Worm (Caenorhabditis elegans) whole organism, early embryonic: ENCODE results near the gene cal-1.
A peak's percentile ranks its signal among the peaks of the same experiment; 100 is the strongest.

Source experiments
- B0310.2 ChIP-seq: sonication (generic microtip); optimal IDR thresholded peaks from 2 replicates; lab custom pipeline; 2016; ENCODE audit warnings: mild to moderate bottlenecking, missing genetic modification characterization, missing compliant biosample characterization
- F13C5.2 ChIP-seq: sonication (generic microtip); optimal IDR thresholded peaks from 2 replicates; lab custom pipeline; 2017; ENCODE audit warnings: mild to moderate bottlenecking, missing genetic modification characterization, inconsistent platforms, missing compliant biosample characterization
- aly-1 ChIP-seq: sonication (generic microtip); optimal IDR thresholded peaks from 2 replicates; lab custom pipeline; 2016; ENCODE audit warnings: missing genetic modification characterization, missing compliant biosample characterization
- ama-1 ChIP-seq: fragments of 150-350 bp; optimal IDR thresholded peaks from 2 replicates; lab custom pipeline; 2014
- ceh-13 ChIP-seq: fragments of 200-800 bp; sonication (Bioruptor generic); optimal IDR thresholded peaks from 2 replicates; lab custom pipeline; 2018; ENCODE audit warnings: mild to moderate bottlenecking, missing genetic modification characterization, missing compliant biosample characterization
- ceh-36 ChIP-seq: sonication (generic microtip); optimal IDR thresholded peaks from 2 replicates; lab custom pipeline; 2016; ENCODE audit warnings: missing genetic modification characterization, inconsistent platforms, missing compliant biosample characterization
- ets-7 ChIP-seq: sonication (generic microtip); optimal IDR thresholded peaks from 2 replicates; lab custom pipeline; 2016; ENCODE audit warnings: missing genotype, missing genetic modification characterization, missing compliant biosample characterization
- flt-1 ChIP-seq: fragments of 200-800 bp; sonication (Bioruptor generic); IDR thresholded peaks from 2 replicates; pipeline ENCODE4 v1.3.6; 2022; ENCODE audit warnings: missing genetic modification characterization, missing compliant biosample characterization
- hmbx-1 ChIP-seq: sonication (generic microtip); optimal IDR thresholded peaks from 2 replicates; lab custom pipeline; 2016; ENCODE audit warnings: mild to moderate bottlenecking, missing genetic modification characterization, missing compliant biosample characterization
- hmg-4 ChIP-seq: fragments of 200-800 bp; sonication (Bioruptor generic); optimal IDR thresholded peaks from 2 replicates; lab custom pipeline; 2018; ENCODE audit warnings: mild to moderate bottlenecking, missing genetic modification characterization, missing compliant biosample characterization
- hnd-1 ChIP-seq: sonication (generic microtip); optimal IDR thresholded peaks from 2 replicates; lab custom pipeline; 2016; ENCODE audit warnings: missing genetic modification characterization, missing compliant biosample characterization
- pes-1 ChIP-seq: fragments of 200-800 bp; sonication (Bioruptor generic); IDR thresholded peaks from 2 replicates; pipeline ENCODE4 v1.3.6; 2022; ENCODE audit warnings: missing genetic modification reagents, missing genetic modification characterization, missing compliant biosample characterization
- scrt-1 ChIP-seq: fragments of 200-800 bp; sonication (Bioruptor generic); IDR thresholded peaks from 2 replicates; pipeline ENCODE4 v1.3.6; 2022; ENCODE audit warnings: missing genetic modification characterization, missing compliant biosample characterization
- sea-1 ChIP-seq: fragments of 200-800 bp; sonication (Bioruptor generic); conservative IDR thresholded peaks from 2 replicates; pipeline ENCODE4 v1.3.6; 2022; ENCODE audit warnings: missing genetic modification characterization, missing compliant biosample characterization
- tbx-11 ChIP-seq: fragments of 200-800 bp; sonication (Bioruptor generic); IDR thresholded peaks from 2 replicates; pipeline ENCODE4 v1.3.6; 2022; ENCODE audit warnings: missing genetic modification characterization, missing compliant biosample characterization
- tbx-37 ChIP-seq: fragments of 200-800 bp; sonication (Bioruptor generic); conservative IDR thresholded peaks from 2 replicates; pipeline ENCODE4 v1.3.6; 2022; ENCODE audit warnings: missing genetic modification reagents, missing genetic modification characterization, missing compliant biosample characterization
- tra-4 ChIP-seq: sonication (generic microtip); optimal IDR thresholded peaks from 2 replicates; lab custom pipeline; 2017; ENCODE audit warnings: missing genetic modification characterization, missing compliant biosample characterization

cal-1 gene

DNA sequence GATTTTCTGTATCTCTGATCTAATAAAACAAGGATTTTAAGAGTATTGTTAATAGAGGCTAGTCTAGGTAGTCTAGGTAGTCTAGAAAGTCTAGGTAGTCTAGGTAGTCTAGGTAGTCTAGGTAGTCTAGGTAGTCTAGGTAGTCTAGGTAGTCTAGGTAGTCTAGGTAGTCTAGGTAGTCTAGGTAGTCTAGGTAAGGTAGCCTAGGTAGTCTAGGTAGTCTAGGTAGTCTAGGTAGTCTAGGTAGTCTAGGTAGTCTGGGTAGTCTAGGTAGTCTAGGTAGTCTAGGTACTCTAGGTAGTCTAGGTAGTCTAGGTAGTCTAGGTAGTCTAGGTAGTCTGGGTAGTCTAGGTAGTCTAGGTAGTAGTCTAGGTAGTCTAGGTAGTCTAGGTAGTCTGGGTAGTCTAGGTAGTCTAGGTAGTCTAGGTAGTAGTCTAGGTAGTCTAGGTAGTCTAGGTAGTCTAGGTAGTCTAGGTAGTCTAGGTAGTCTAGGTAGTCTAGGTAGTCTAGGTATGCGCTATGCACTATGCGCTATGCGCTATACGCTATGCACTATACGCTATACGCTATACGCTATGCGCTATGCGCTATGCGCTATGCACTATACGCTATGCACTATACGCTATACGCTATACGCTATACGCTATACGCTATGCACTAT lies 7.0 kb downstream of the cal-1 start:
- peak; percentile 48 for TF ChIP-seq ceh-36 (tag; lab: Kevin White, UChicago)
- peak; percentile 66 for TF ChIP-seq hnd-1 (tag; lab: Kevin White, UChicago)

DNA sequence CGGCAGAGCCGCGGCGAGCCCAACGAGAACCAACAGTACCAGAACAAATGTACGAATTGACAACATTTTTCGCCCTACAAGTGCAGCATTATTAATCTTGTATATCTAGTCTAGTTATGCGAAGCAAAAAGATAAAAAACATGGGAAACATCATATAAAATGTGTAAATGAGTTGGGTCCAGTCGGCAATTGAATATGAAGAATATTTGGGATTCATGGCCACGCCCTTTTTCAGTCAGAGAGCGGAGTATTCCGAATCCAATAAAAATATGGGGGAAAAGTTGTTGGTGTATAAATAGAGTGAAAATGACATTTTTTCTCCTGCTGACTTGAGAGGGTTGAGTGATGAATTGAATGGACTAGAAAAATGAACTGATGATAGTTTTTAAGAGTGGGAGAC lies 10.9 kb downstream of the cal-1 start, which contains the start of gene nlp-46:
Gene nlp-46, minus strand, starts transcription at position 101 of the 400 bp plus-strand sequence.
- TF ChIP-seq tbx-11 (GFP tag; lab: Robert Waterston, UW) (no peak), hmg-4 (GFP tag; lab: Kevin White, UChicago) (no peak), tra-4 (tag; lab: Kevin White, UChicago) (no peak), tbx-37 (GFP tag; lab: Robert Waterston, UW) (no peak), ama-1 (lab: Kevin White, UChicago) (no peak), hnd-1 (tag; lab: Kevin White, UChicago) (no peak), sea-1 (no peak), B0310.2 (tag; lab: Kevin White, UChicago) (no peak), flt-1 (GFP tag; lab: Robert Waterston, UW) (no peak)

DNA sequence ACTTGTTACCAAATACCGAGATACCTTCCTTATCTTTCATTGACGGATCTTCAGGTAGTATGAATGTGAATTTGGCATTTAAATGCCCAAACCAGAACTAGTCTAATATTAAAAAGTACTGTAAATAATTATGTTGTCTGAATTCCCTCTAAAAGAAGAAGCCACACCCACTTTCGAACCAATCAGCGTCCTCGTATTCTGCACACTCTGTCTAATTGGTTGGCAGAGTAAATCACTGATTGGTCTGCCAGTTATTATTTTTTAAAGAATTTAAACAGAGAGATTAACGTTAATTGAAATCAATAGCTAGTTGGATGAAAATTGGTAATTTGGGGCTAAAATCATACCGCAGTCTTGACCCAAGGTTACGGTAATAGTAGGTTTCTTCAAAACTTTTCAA lies 11.3 kb downstream of the cal-1 start:
- TF ChIP-seq hnd-1 (tag; lab: Kevin White, UChicago) (no peak), B0310.2 (tag; lab: Kevin White, UChicago) (no peak), ama-1 (lab: Kevin White, UChicago) (no peak), flt-1 (GFP tag; lab: Robert Waterston, UW) (no peak), hmg-4 (GFP tag; lab: Kevin White, UChicago) (no peak), tbx-11 (GFP tag; lab: Robert Waterston, UW) (no peak), aly-1 (tag; lab: Kevin White, UChicago) (no peak), hmbx-1 (no peak), scrt-1 (no peak), tbx-37 (GFP tag; lab: Robert Waterston, UW) (no peak), sea-1 (no peak), F13C5.2 (tag; lab: Kevin White, UChicago) (no peak), ceh-36 (tag; lab: Kevin White, UChicago) (no peak), ets-7 (tag; lab: Kevin White, UChicago) (no peak), tra-4 (tag; lab: Kevin White, UChicago) (no peak)

DNA sequence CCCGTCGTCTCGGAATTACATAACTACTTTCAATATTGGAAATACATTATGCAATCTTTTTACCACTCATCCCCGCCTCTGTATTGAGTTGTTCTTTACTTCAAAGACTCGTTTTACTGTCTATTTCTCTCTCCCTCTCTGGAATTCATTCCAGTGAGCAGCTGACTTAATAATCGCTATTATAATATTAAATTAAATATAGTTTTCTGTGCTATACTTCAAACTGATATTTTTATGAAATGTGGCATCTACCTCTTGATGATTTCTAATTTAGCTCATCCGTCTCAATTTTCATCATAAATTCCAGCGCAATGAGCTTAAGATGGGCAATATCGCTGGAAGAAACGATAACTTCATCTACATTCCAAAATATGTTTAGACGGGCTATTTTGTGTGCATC lies 13.6 kb downstream of the cal-1 start, which contains the start of gene T28H10.1:
Gene T28H10.1, plus strand, starts transcription at position 301 of the 400 bp plus-strand sequence.
- TF ChIP-seq F13C5.2 (tag; lab: Kevin White, UChicago) (no peak), hnd-1 (tag; lab: Kevin White, UChicago) (no peak), tra-4 (tag; lab: Kevin White, UChicago) (no peak), ceh-13 (GFP tag; lab: Kevin White, UChicago) (no peak), sea-1 (no peak), tbx-11 (GFP tag; lab: Robert Waterston, UW) (no peak), B0310.2 (tag; lab: Kevin White, UChicago) (no peak), scrt-1 (no peak), hmg-4 (GFP tag; lab: Kevin White, UChicago) (no peak), hmbx-1 (no peak), flt-1 (GFP tag; lab: Robert Waterston, UW) (no peak), ets-7 (tag; lab: Kevin White, UChicago) (no peak), pes-1 (GFP tag; lab: Robert Waterston, UW) (no peak), ceh-36 (tag; lab: Kevin White, UChicago) (no peak), ama-1 (lab: Kevin White, UChicago) (no peak), aly-1 (tag; lab: Kevin White, UChicago) (no peak), tbx-37 (GFP tag; lab: Robert Waterston, UW) (no peak)

DNA sequence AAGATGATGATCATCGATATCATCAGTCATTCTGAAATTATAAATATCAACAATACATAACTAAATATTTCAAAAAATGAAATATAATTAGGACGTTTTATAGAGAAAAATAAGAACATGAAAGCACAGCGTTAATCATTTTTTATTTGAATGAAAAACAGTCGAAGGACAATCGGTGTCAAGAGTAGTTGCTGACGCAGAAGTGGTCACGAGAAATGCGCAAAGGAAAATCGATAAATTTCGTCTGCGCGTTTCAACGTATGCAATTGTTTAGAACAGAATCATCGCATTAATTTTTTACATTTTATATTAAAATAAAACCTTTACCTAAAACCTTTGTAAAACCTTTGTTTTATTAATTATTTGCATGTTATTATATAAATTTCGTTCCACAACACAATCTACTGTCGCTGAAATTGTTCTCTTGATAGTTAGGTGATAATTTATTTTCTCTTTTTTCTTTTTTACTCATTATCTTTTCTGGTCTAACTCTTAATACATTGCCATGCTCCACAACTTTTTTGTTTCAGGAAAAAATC lies 19.3 kb downstream of the cal-1 start, which contains the start of the genes W04D2.4 and rbm-25:
Gene W04D2.4, minus strand, starts transcription at position 31 of the 539 bp plus-strand sequence.
Gene rbm-25, plus strand, starts transcription at position 489 of the 539 bp plus-strand sequence.
- TF ChIP-seq B0310.2 (tag; lab: Kevin White, UChicago) (no peak), scrt-1 (no peak), F13C5.2 (tag; lab: Kevin White, UChicago) (peak; percentile 53), sea-1 (no peak)

DNA sequence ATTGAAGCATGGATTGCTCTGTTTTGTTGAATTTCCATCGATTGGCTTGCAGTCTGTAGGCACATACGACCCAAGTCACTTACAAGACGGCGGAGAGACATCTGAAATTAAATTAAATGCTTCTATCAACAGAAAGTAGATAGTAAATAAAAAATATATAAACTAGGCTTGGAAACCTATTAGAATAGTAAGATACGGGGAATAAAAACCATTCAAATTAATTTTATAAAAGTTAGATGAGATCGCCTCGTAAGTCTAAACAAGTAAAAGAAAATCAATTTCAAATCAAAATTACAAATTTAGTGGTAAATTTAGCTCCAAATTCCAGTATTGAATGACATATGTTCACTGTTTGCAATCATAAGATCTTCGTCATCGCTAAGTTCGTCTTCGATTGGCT lies 22.5 kb downstream of the cal-1 start, which contains the start of gene mrps-11:
Gene mrps-11, minus strand, starts transcription at position 101 of the 400 bp plus-strand sequence.
- TF ChIP-seq hnd-1 (tag; lab: Kevin White, UChicago), result no peak
- TF ChIP-seq ets-7 (tag; lab: Kevin White, UChicago), result no peak
- no peak for TF ChIP-seq hmbx-1
- TF ChIP-seq tbx-11 (GFP tag; lab: Robert Waterston, UW), result no peak
- no peak for TF ChIP-seq ama-1 (lab: Kevin White, UChicago)
- no peak for TF ChIP-seq ceh-13 (GFP tag; lab: Kevin White, UChicago)
- no peak for TF ChIP-seq flt-1 (GFP tag; lab: Robert Waterston, UW)
- no peak for TF ChIP-seq scrt-1
- no peak for TF ChIP-seq tra-4 (tag; lab: Kevin White, UChicago)
- TF ChIP-seq aly-1 (tag; lab: Kevin White, UChicago), result no peak
- no peak for TF ChIP-seq ceh-36 (tag; lab: Kevin White, UChicago)
- TF ChIP-seq B0310.2 (tag; lab: Kevin White, UChicago), result no peak
- TF ChIP-seq F13C5.2 (tag; lab: Kevin White, UChicago), result no peak
- no peak for TF ChIP-seq sea-1

DNA sequence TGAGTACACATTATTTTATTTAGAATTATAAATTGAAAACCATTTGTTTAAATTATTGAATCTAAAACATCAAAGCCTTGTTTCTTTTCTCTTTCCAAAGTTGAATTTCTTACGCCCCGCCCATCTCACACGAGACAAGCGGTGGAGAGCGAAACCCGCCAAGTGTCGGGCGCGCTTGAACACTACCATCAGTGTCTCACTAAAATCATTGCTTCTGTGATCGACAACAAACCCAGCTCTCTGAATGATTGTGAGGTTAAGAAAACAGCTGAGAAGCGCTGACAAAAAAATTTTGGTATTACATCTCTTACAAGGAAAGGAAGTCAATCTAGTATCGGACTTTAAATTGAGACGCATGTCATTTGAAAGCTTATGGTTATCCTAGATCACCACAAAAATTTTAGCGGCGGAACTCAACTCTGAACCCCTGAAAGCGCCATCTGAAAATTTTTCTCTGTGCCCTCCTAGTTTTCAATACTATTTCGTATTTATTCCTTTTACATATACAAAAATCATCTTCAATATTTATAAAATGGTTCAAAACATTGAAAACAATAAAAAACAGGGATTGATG lies 25.9 kb downstream of the cal-1 start:
- no peak for TF ChIP-seq tbx-11 (GFP tag; lab: Robert Waterston, UW)
- TF ChIP-seq tbx-37 (GFP tag; lab: Robert Waterston, UW), result 0 out of 2 replicates have a peak, but pooled peaks have one; percentile 9
